Worm (Caenorhabditis elegans) whole organism, young adult: Measurements from ENCODE around the gene F26F4.5.

ENCODE experiments used
- attf-3 ChIP-seq: fragments of 200-800 bp; sonication (Bioruptor generic); conservative IDR thresholded peaks from 2 replicates; pipeline ENCODE4 v1.3.6; 2022; ENCODE audit warnings: missing genetic modification reagents, missing genetic modification characterization, missing compliant biosample characterization
- ceh-27 ChIP-seq: fragments of 200-800 bp; sonication (Bioruptor generic); optimal IDR thresholded peaks from 2 replicates; lab custom pipeline; 2018; ENCODE audit warnings: mild to moderate bottlenecking, missing genetic modification characterization, moderate library complexity, missing compliant biosample characterization
- ceh-58 ChIP-seq: fragments of 200-800 bp; sonication (Bioruptor generic); IDR thresholded peaks from 2 replicates; pipeline ENCODE4 v1.3.6; 2022; ENCODE audit warnings: missing genetic modification characterization, missing compliant biosample characterization
- chd-7 ChIP-seq: sonication (generic microtip); optimal IDR thresholded peaks from 2 replicates; lab custom pipeline; 2016; ENCODE audit warnings: mild to moderate bottlenecking, missing genetic modification characterization, moderate library complexity, missing compliant biosample characterization
- dpl-1 ChIP-seq: fragments of 150-350 bp; optimal IDR thresholded peaks from 2 replicates; lab custom pipeline; 2014; ENCODE audit warnings: missing biosample characterization, missing genetic modification reagents, missing genetic modification characterization
- efl-1 ChIP-seq: fragments of 150-350 bp; optimal IDR thresholded peaks from 2 replicates; lab custom pipeline; 2014; ENCODE audit warnings: missing biosample characterization, missing genetic modification reagents, missing genetic modification characterization
- him-1 ChIP-seq: sonication (generic microtip); optimal IDR thresholded peaks from 2 replicates; lab custom pipeline; 2016; ENCODE audit warnings: missing genotype, missing genetic modification reagents, missing genetic modification characterization, missing compliant biosample characterization
- hmg-20 ChIP-seq: fragments of 200-800 bp; sonication (Bioruptor generic); IDR thresholded peaks from 2 replicates; pipeline ENCODE4 v1.3.6; 2022; ENCODE audit warnings: missing genetic modification reagents, missing genetic modification characterization, missing compliant biosample characterization
- madf-6 ChIP-seq: fragments of 200-800 bp; sonication (Bioruptor generic); IDR thresholded peaks from 2 replicates; pipeline ENCODE4 v1.3.6; 2022; ENCODE audit warnings: missing genetic modification reagents, missing genetic modification characterization, missing compliant biosample characterization
- nfyb-1 ChIP-seq: fragments of 200-800 bp; sonication (Bioruptor generic); IDR thresholded peaks from 2 replicates; pipeline ENCODE4 v1.3.6; 2022; ENCODE audit warnings: missing genetic modification reagents, missing genetic modification characterization, missing compliant biosample characterization
- rcor-1 ChIP-seq: fragments of 200-800 bp; sonication (Bioruptor generic); IDR thresholded peaks from 2 replicates; pipeline ENCODE4 v1.3.6; 2022; ENCODE audit warnings: missing genetic modification reagents, missing genetic modification characterization, missing compliant biosample characterization
- sea-2 ChIP-seq: fragments of 200-800 bp; sonication (Bioruptor generic); IDR thresholded peaks from 2 replicates; pipeline ENCODE4 v1.3.6; 2022; ENCODE audit warnings: missing genetic modification characterization, missing compliant biosample characterization
- snpc-4 ChIP-seq, 5 experiments: fragments of 150-350 bp in 1 of 5; sonication (generic microtip) in 4 of 5; optimal IDR thresholded peaks; 2 replicates each; lab custom pipeline; 2014 to 2018; ENCODE audit warnings: missing genetic modification characterization in 5 of 5, missing biosample characterization in 3 of 5, antibody characterized with exemption in 2 of 5, mild to moderate bottlenecking in 2 of 5, missing compliant biosample characterization in 2 of 5, missing genotype in 2 of 5, moderate library complexity in 2 of 5, missing genetic modification reagents in 1 of 5
- ztf-26 ChIP-seq: sonication (generic microtip); optimal IDR thresholded peaks from 2 replicates; lab custom pipeline; 2017; ENCODE audit warnings: missing genetic modification characterization, missing compliant biosample characterization

DNA sequence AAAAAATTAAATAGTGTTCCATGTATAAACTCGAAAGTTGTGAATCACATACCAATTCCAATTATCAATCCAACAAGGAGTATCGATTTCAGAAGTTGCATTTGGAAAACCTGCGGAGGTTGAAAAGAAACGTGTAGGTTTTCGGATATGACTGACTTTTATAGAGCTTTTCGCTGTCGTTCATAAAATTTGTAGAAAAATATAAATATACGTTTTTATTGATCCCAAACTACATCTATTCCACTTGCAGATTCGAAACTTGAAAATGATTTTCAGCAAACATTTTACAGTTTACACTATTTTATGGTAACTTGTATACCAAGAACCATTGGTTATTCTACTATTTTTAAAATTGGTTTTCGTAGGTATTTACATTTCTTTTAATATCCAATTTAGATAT is 48.9 kb downstream of the F26F4.5 start, which contains the start of gene clec-156:
- TF ChIP-seq ztf-26 (tag; lab: Kevin White, UChicago) (no peak), rcor-1 (no peak), chd-7 (tag; lab: Kevin White, UChicago) (no peak), nfyb-1 (no peak), him-1 (tag; lab: Kevin White, UChicago) (no peak), madf-6 (no peak), ceh-58 (GFP tag; lab: Robert Waterston, UW) (no peak), ceh-27 (GFP tag; lab: Kevin White, UChicago) (no peak), efl-1 (GFP tag; lab: Kevin White, UChicago) (no peak), attf-3 (no peak), hmg-20 (GFP tag; lab: Robert Waterston, UW) (no peak), sea-2 (no peak), dpl-1 (GFP tag; lab: Kevin White, UChicago) (no peak), snpc-4 (GFP tag; optimal IDR thresholded peaks at IDR 0.05; lab: Kevin White, UChicago) (no peak), snpc-4 (tag; optimal IDR thresholded peaks at IDR 0.05; lab: Kevin White, UChicago) (no peak)
